Worm (Caenorhabditis elegans): Measurements from ENCODE around the gene ZC449.4.
A peak's percentile ranks its signal among the peaks of the same experiment; 100 is the strongest.

Gene ZC449.4

DNA sequence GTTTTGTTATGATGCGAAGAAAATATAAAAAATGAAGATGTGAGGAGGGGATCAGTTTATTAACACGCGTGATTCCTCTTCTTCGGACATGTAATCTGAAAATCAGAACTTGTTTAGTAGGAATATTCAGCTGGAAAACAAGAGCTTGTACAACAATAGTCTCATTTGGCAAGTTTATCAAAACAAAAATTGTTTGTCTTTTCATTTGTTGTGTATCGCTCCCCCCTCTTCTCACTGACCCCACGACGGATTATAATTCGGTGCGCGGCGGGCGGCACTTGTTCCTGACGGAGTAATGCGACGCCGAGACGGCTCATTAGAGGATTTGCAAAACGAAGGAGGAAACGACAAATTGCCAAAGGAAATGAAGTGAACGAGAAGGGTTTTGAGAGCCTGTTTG is at the start of gene ZC449.4:
TSS of gene ZC449.4 (minus strand) at position 101 of the 400 bp plus-strand sequence.
- TF ChIP-seq alr-1 (tag; optimal IDR thresholded peaks at IDR 0.05), result no peak
- TF ChIP-seq nhr-77 (tag; optimal IDR thresholded peaks at IDR 0.05), result no peak
- TF ChIP-seq nhr-23 (tag; optimal IDR thresholded peaks at IDR 0.05), result no peak
- TF ChIP-seq sma-3 (GFP tag; optimal IDR thresholded peaks at IDR 0.05), result no peak
- no peak for TF ChIP-seq crh-2 (tag; optimal IDR thresholded peaks at IDR 0.05)
- TF ChIP-seq ztf-11 (tag; optimal IDR thresholded peaks at IDR 0.05), result no peak
- no peak for TF ChIP-seq mdl-1 (tag; optimal IDR thresholded peaks at IDR 0.05)
- TF ChIP-seq peb-1 (tag; optimal IDR thresholded peaks at IDR 0.05), result no peak
- no peak for TF ChIP-seq zag-1 (tag; optimal IDR thresholded peaks at IDR 0.05)
- TF ChIP-seq ZK546.5 (tag; optimal IDR thresholded peaks at IDR 0.05), result no peak
- TF ChIP-seq lsy-2 (tag; optimal IDR thresholded peaks at IDR 0.05), result no peak
- no peak for TF ChIP-seq R02D3.7 (tag; optimal IDR thresholded peaks at IDR 0.05)
- no peak for TF ChIP-seq nhr-237 (tag; optimal IDR thresholded peaks at IDR 0.05)
- no peak for TF ChIP-seq aly-2 (tag; optimal IDR thresholded peaks at IDR 0.05)
- TF ChIP-seq ama-1 (optimal IDR thresholded peaks at IDR 0.05), result no peak
- no peak for TF ChIP-seq lin-13 (GFP tag; optimal IDR thresholded peaks at IDR 0.05)
- no peak for TF ChIP-seq nhr-129 (tag; optimal IDR thresholded peaks at IDR 0.05)
- TF ChIP-seq gmeb-1 (tag; optimal IDR thresholded peaks at IDR 0.05), result no peak
- TF ChIP-seq ceh-16 (tag; optimal IDR thresholded peaks at IDR 0.05), result no peak

DNA sequence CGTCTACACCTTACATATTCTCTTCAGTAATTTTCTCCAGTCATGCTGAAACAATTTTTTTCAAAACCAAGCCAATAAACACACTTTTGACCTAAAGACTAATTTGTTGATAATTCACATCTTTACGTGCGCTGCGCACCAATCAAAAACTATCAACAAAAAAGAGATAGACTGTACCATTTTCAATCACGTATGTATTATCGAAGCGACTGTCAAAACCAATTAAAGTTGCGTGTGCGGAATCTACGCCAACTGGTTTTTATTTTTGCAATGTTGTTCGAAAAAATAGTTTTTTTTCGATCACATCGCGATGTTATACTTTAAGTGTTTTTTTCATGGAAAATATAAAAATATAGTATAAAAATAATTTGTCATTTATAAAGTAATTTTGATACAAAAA is 45.5 kb upstream of the ZC449.4 start:
- no peak for TF ChIP-seq nhr-237 (tag; optimal IDR thresholded peaks at IDR 0.05)
- peak; percentile 63 for TF ChIP-seq nhr-25 (tag; optimal IDR thresholded peaks at IDR 0.05)
- no peak for TF ChIP-seq C34F6.9 (tag; optimal IDR thresholded peaks at IDR 0.05)
- TF ChIP-seq fos-1 (tag; optimal IDR thresholded peaks at IDR 0.05), result no peak
- TF ChIP-seq F13H6.1 (tag; optimal IDR thresholded peaks at IDR 0.05), result no peak
- TF ChIP-seq lin-11 (tag; optimal IDR thresholded peaks at IDR 0.05), result no peak
- peak; percentile 1 for TF ChIP-seq crh-2 (tag; optimal IDR thresholded peaks at IDR 0.05)
- TF ChIP-seq sma-3 (GFP tag; optimal IDR thresholded peaks at IDR 0.05), result peak; percentile 40
- TF ChIP-seq ztf-1 (GFP tag; conservative IDR thresholded peaks at IDR 0.05), result no peak
- TF ChIP-seq Y55F3AM.14 (GFP tag; optimal IDR thresholded peaks at IDR 0.05), result no peak
- TF ChIP-seq peb-1 (tag; optimal IDR thresholded peaks at IDR 0.05), result no peak
- peak; percentile 46 for TF ChIP-seq sma-9 (GFP tag; optimal IDR thresholded peaks at IDR 0.05)
- no peak for TF ChIP-seq sma-9 (tag; optimal IDR thresholded peaks at IDR 0.05)
- TF ChIP-seq unc-39 (tag; optimal IDR thresholded peaks at IDR 0.05), result no peak
- no peak for TF ChIP-seq egl-27 (tag; optimal IDR thresholded peaks at IDR 0.05)
- TF ChIP-seq ceh-82 (tag; optimal IDR thresholded peaks at IDR 0.05), result no peak
- no peak for TF ChIP-seq unc-55 (GFP tag; optimal IDR thresholded peaks at IDR 0.05)
- no peak for TF ChIP-seq ztf-4 (tag; optimal IDR thresholded peaks at IDR 0.05)
- no peak for TF ChIP-seq R02D3.7 (tag; optimal IDR thresholded peaks at IDR 0.05)
- no peak for TF ChIP-seq mbf-1 (tag; optimal IDR thresholded peaks at IDR 0.05)
- TF ChIP-seq unc-62 (GFP tag; optimal IDR thresholded peaks at IDR 0.05), result no peak

DNA sequence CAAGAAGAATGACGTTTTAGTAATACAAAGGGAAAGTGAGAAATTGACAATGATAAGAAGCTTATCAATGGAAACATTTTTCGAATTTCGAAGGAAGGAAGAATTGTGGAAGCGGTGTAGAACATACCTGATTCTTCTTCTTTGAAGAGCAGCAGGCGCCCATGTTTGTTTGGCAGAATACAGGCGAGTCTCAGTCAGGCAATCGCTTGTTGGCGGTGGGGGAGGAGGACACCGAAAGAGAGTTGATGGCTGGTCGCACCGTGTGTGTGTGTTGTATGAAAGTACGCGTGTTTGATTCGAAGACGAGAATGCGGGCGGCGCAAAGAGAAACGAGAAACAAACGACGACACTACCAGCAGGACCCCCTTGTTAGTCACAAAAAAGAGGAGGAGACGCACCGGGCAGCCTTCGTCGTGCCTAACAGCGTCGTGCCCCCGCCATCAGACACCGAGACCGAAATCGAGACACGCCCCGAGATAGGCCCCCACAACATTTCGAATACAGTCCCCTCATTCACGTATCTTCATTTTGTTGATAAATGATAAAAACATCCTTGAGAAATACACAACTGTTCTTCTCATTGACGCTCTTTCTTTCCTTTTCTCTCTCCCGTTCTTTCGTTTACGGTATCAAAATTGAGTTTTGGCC is 44.1 kb upstream of the ZC449.4 start, which contains the start of gene cal-5:
TSS of gene cal-5 (minus strand) at position 266 of the 648 bp plus-strand sequence.
- TF ChIP-seq ama-1 (optimal IDR thresholded peaks at IDR 0.05) (peak; percentile 45), peb-1 (tag; optimal IDR thresholded peaks at IDR 0.05) (no peak), lin-13 (GFP tag; optimal IDR thresholded peaks at IDR 0.05) (no peak), fos-1 (tag; optimal IDR thresholded peaks at IDR 0.05) (peak; percentile 49), nhr-12 (tag; optimal IDR thresholded peaks at IDR 0.05) (no peak), crh-2 (tag; optimal IDR thresholded peaks at IDR 0.05) (peak; percentile 27), ztf-1 (GFP tag; conservative IDR thresholded peaks at IDR 0.05) (no peak), nhr-23 (tag; optimal IDR thresholded peaks at IDR 0.05) (no peak), zag-1 (tag; optimal IDR thresholded peaks at IDR 0.05) (no peak), sma-3 (GFP tag; optimal IDR thresholded peaks at IDR 0.05) (peak; percentile 51), unc-39 (tag; optimal IDR thresholded peaks at IDR 0.05) (no peak), Y55F3AM.14 (GFP tag; optimal IDR thresholded peaks at IDR 0.05) (peak; percentile 35), nhr-21 (tag; optimal IDR thresholded peaks at IDR 0.05) (peak; percentile 71), mdl-1 (tag; optimal IDR thresholded peaks at IDR 0.05) (peak in 1 of 2 experiments; percentile 4), sma-9 (GFP tag; optimal IDR thresholded peaks at IDR 0.05) (peak; percentile 36), sma-9 (tag; optimal IDR thresholded peaks at IDR 0.05) (no peak), F13H6.1 (tag; optimal IDR thresholded peaks at IDR 0.05) (peak; percentile 41), nhr-129 (tag; optimal IDR thresholded peaks at IDR 0.05) (peak; percentile 12), ZK546.5 (tag; optimal IDR thresholded peaks at IDR 0.05) (no peak), blmp-1 (tag; optimal IDR thresholded peaks at IDR 0.05; ENCODE audit: insufficient read depth) (peak; percentile 47), aly-2 (tag; optimal IDR thresholded peaks at IDR 0.05) (no peak)
